Worm (Caenorhabditis elegans) whole organism, dauer: ENCODE measurements around the gene C55C3.8.

Experiments used
- unc-62 ChIP-seq: sonication (generic microtip); optimal IDR thresholded peaks from 2 replicates; lab custom pipeline; 2017; ENCODE audit warnings: missing biosample characterization, missing genetic modification reagents, missing genetic modification characterization

The C55C3.8 gene

ce11 chrIV:5706603-5707002 lies 15.8 kb downstream of the C55C3.8 start:
- TF ChIP-seq unc-62 (GFP tag; lab: Kevin White, UChicago): no peak

- TF ChIP-seq unc-62 (GFP tag; lab: Kevin White, UChicago): no peak
These were observed 18.0 kb downstream of the C55C3.8 start, which contains the start of gene C55C3.1 for ce11 chrIV:5708796-5709195. TSS of gene C55C3.1 (plus strand) at chrIV:5709096.

- no peak for TF ChIP-seq unc-62 (GFP tag; lab: Kevin White, UChicago)
These were observed 24.7 kb downstream of the C55C3.8 start for ce11 chrIV:5715341-5716112.

- TF ChIP-seq unc-62 (GFP tag; lab: Kevin White, UChicago): no peak
These were observed 32.8 kb downstream of the C55C3.8 start for ce11 chrIV:5723659-5724058.

- TF ChIP-seq unc-62 (GFP tag; lab: Kevin White, UChicago): no peak
These were observed 34.5 kb downstream of the C55C3.8 start, which contains the start of gene H35B03.1 for ce11 chrIV:5725300-5725699. TSS of gene H35B03.1 (plus strand) at chrIV:5725600.

ce11 chrIV:5731597-5731996 lies 40.8 kb downstream of the C55C3.8 start, which contains the start of gene H35B03.2:
TSS of gene H35B03.2 (minus strand) at chrIV:5731674.
- no peak for TF ChIP-seq unc-62 (GFP tag; lab: Kevin White, UChicago)

ce11 chrIV:5734720-5735119 lies 43.9 kb downstream of the C55C3.8 start, which contains the start of gene cpg-18:
TSS of gene cpg-18 (plus strand) at chrIV:5735020.
- TF ChIP-seq unc-62 (GFP tag; lab: Kevin White, UChicago): no peak

ce11 chrIV:5741045-5741444 lies 50.2 kb downstream of the C55C3.8 start, which contains the start of gene chil-11:
TSS of gene chil-11 (plus strand) at chrIV:5741345.
- TF ChIP-seq unc-62 (GFP tag; lab: Kevin White, UChicago): no peak

- no peak for TF ChIP-seq unc-62 (GFP tag; lab: Kevin White, UChicago)
These were observed 53.3 kb downstream of the C55C3.8 start, which contains the start of gene C45E5.1 for ce11 chrIV:5744114-5744513. TSS of gene C45E5.1 (plus strand) at chrIV:5744403.
